Worm (Caenorhabditis elegans): Measurements from ENCODE around the gene cisd-3.1.
A peak's percentile ranks its signal among the peaks of the same experiment; 100 is the strongest.

The cisd-3.1 gene

DNA sequence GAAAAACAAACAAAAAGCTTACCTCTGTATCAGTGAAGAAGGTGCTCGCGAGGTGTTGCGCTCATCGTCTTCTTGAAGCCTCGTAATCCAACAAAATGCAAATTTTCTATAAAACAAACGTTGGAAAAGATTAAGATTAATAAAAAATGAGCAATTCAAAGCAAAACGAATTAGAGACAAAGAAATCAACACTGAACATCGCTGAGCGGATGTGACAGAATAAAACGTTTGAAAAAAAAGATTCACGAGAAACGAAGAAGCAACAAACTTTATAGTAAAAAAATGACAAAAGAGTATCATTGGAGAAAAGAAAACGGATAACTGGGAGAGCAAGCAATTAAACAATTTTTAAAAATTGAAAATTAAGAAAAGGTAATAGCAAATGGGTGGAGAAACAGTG is 43.7 kb upstream of the cisd-3.1 start, which contains the start of the genes C07G2.5 and atf-7:
C07G2.5 (minus strand) TSS at position 101 of the 400 bp plus-strand sequence.
atf-7 (minus strand) TSS at position 108 of the 400 bp plus-strand sequence.
- TF ChIP-seq ceh-28 (tag; optimal IDR thresholded peaks at IDR 0.05) (no peak), snpc-4 (tag; optimal IDR thresholded peaks at IDR 0.05) (no peak), R02D3.7 (tag; optimal IDR thresholded peaks at IDR 0.05) (no peak), nhr-11 (tag; optimal IDR thresholded peaks at IDR 0.05) (no peak)

DNA sequence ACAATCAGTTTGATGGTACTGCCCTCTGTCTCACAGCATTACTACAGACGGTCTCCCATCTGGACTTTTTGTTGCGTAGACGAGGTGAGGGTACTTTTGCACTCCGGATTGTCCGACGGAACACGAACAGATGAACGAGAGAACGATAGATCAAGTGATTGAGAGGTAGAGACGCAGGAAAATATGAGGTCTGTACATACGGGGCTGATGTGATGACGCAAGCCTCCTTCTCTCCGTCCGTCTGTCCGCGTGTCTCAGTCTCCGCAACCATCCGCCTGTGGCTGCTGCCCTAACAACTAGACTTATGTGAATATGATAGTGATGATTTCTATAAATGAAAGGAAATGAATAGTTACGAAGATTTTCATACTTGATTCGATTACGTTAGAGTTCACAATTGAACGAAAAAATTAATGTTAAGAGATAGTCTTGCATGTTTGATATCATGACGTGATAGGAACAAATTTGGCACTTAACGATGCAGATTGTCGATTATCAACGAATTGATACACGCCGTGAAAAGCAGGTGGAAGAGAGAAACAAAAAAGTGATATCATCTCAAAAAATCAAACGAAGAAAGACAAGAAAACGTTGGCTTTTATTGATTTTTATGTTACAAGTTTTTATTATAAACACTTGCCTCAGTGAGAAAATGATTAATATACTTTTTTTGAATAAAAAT is 40.0 kb upstream of the cisd-3.1 start:
- TF ChIP-seq unc-62 (GFP tag; optimal IDR thresholded peaks at IDR 0.05) (no peak), nhr-43 (tag; optimal IDR thresholded peaks at IDR 0.05; ENCODE audit: poor library complexity, severe bottlenecking) (peak; percentile 41), mdl-1 (tag; optimal IDR thresholded peaks at IDR 0.05) (no peak), nhr-28 (tag; optimal IDR thresholded peaks at IDR 0.05) (no peak), eor-1 (tag; optimal IDR thresholded peaks at IDR 0.05) (no peak), lin-39 (tag; optimal IDR thresholded peaks at IDR 0.05) (no peak), jun-1 (tag; optimal IDR thresholded peaks at IDR 0.05) (peak; percentile 6), ceh-82 (tag; optimal IDR thresholded peaks at IDR 0.05) (no peak), fkh-10 (GFP tag; optimal IDR thresholded peaks at IDR 0.05) (no peak), nhr-25 (tag; optimal IDR thresholded peaks at IDR 0.05) (peak; percentile 55), nhr-237 (tag; optimal IDR thresholded peaks at IDR 0.05) (no peak), lsy-12 (tag; optimal IDR thresholded peaks at IDR 0.05) (no peak), nhr-12 (tag; optimal IDR thresholded peaks at IDR 0.05) (no peak), nhr-77 (tag; optimal IDR thresholded peaks at IDR 0.05) (no peak), elt-2 (tag; optimal IDR thresholded peaks at IDR 0.05) (peak; percentile 84), fos-1 (tag; optimal IDR thresholded peaks at IDR 0.05) (peak; percentile 28), ceh-16 (tag; optimal IDR thresholded peaks at IDR 0.05) (no peak), pqm-1 (tag; optimal IDR thresholded peaks at IDR 0.05) (peak; percentile 53), ztf-4 (tag; optimal IDR thresholded peaks at IDR 0.05) (peak; percentile 23), egl-27 (tag; optimal IDR thresholded peaks at IDR 0.05) (no peak)

DNA sequence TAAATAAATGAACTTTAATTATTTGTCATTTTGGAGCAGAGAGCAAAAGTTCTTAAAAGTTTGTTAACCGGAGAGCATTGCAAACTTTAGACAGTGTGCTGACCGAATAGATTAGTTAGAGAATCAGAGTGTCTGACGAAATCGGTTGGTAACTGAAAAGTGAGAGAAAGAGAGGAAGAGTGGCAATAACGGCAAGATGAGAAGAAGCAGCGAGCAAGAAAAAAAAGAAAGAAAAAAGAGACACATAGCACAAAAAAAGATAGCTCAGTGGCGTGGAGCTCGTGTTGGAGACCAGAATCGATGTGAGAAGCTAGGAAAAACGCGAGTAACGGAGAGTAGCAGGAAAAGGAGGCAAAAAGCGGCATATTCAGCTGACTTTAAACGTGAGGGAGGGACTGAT is 38.3 kb upstream of the cisd-3.1 start:
- TF ChIP-seq unc-39 (tag; optimal IDR thresholded peaks at IDR 0.05) = no peak
- peak; percentile 53 for TF ChIP-seq nhr-11 (tag; optimal IDR thresholded peaks at IDR 0.05)
- TF ChIP-seq ztf-11 (tag; optimal IDR thresholded peaks at IDR 0.05) = no peak
- TF ChIP-seq lin-39 (tag; optimal IDR thresholded peaks at IDR 0.05) = peak; percentile 10
- TF ChIP-seq pqm-1 (tag; optimal IDR thresholded peaks at IDR 0.05) = peak; percentile 8
- TF ChIP-seq nfya-1 (tag; optimal IDR thresholded peaks at IDR 0.05; ENCODE audit: insufficient read depth) = peak; percentile 68
- TF ChIP-seq fkh-10 (GFP tag; optimal IDR thresholded peaks at IDR 0.05) = peak; percentile 65
- TF ChIP-seq elt-2 (tag; optimal IDR thresholded peaks at IDR 0.05) = peak; percentile 53
- peak; percentile 41 for TF ChIP-seq hmg-11 (tag; optimal IDR thresholded peaks at IDR 0.05)
- peak; percentile 48 for TF ChIP-seq lin-15B (tag; optimal IDR thresholded peaks at IDR 0.05)
- no peak for TF ChIP-seq nhr-237 (tag; optimal IDR thresholded peaks at IDR 0.05)
- TF ChIP-seq ama-1 (optimal IDR thresholded peaks at IDR 0.05) = peak; percentile 34
- peak; percentile 84 for TF ChIP-seq pha-4 (tag; optimal IDR thresholded peaks at IDR 0.05)

DNA sequence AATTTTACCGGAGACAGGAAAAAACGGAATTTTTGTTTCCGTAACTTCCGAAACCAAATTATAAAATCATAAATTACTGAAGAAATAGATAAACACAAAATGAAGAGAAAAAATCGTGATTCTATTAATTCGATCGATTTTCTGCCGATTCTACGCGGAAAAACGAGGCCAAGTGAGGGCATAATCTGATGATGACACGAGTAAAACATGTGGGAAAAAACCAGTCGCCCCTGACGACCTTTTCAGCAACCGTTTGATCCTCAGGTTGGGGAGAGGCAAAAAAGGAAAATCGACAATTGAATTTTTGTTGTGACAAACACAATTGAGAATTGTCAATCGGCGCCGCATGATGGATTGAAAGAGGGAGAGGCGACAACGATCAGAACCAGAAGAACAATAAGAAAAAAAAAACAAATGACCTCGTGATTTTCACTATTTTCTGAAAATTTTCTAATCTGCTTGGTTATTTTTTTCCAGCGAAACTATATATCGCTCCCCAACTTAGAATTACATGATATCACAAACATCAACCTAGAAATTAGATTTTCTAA is 37.7 kb upstream of the cisd-3.1 start:
- no peak for TF ChIP-seq jun-1 (tag; optimal IDR thresholded peaks at IDR 0.05)
- TF ChIP-seq pha-4 (tag; optimal IDR thresholded peaks at IDR 0.05) = no peak
- peak; percentile 19 for TF ChIP-seq egl-5 (tag; optimal IDR thresholded peaks at IDR 0.05)
- peak; percentile 73 for TF ChIP-seq nhr-25 (tag; optimal IDR thresholded peaks at IDR 0.05)

DNA sequence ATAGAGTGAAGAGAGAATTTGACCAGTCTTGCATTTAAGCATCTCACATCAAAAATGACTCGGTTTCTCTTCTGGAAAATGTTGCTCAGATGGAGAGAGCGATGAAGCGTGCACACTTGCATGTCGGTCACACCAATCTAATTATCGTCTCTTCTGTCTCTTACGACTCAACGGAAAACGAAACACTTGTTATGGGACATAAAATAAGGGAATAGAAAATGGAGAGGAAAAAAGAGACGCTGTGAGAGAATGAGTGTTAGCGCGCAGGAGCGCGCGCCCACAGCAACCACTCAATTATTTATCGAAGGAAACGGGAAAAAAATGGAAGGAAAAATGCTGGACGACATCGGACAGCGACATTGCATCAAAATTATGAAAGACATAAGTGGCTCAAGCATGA is 37.0 kb upstream of the cisd-3.1 start:
- TF ChIP-seq fkh-10 (GFP tag; optimal IDR thresholded peaks at IDR 0.05) (peak; percentile 50), hmg-11 (tag; optimal IDR thresholded peaks at IDR 0.05) (peak; percentile 47), sea-2 (GFP tag; optimal IDR thresholded peaks at IDR 0.05) (no peak), nfya-1 (tag; optimal IDR thresholded peaks at IDR 0.05; ENCODE audit: insufficient read depth) (peak; percentile 55), lin-39 (tag; optimal IDR thresholded peaks at IDR 0.05) (peak; percentile 7), ama-1 (optimal IDR thresholded peaks at IDR 0.05) (peak; percentile 51)

Data from whole organism, L3 larva.